Fruit fly (Drosophila melanogaster) whole organism, adult: ENCODE results near the gene Nbr.

Experiments used
- CG11617 ChIP-seq: fragments of 200-800 bp; sonication (Bioruptor generic); optimal IDR thresholded peaks from 2 replicates; lab custom pipeline; 2017; ENCODE audit warnings: mild to moderate bottlenecking, missing biosample characterization, missing genetic modification reagents, missing genetic modification characterization
- CG12768 ChIP-seq: fragments of 200-800 bp; sonication (Bioruptor generic); optimal IDR thresholded peaks from 2 replicates; lab custom pipeline; 2017; ENCODE audit warnings: missing biosample characterization, missing genetic modification characterization, mild to moderate bottlenecking, moderate library complexity, missing genetic modification reagents
- CG14711 ChIP-seq: fragments of 200-800 bp; sonication (Bioruptor generic); optimal IDR thresholded peaks from 2 replicates; lab custom pipeline; 2018; ENCODE audit warnings: missing biosample characterization, mild to moderate bottlenecking, missing genetic modification characterization, moderate library complexity
- CG1620 ChIP-seq: fragments of 200-800 bp; sonication (Bioruptor generic); optimal IDR thresholded peaks from 2 replicates; lab custom pipeline; 2016; ENCODE audit warnings: missing biosample characterization, missing genetic modification characterization
- CG33017 ChIP-seq: fragments of 200-800 bp; sonication (Bioruptor generic); optimal IDR thresholded peaks from 2 replicates; lab custom pipeline; 2018; ENCODE audit warnings: missing biosample characterization, mild to moderate bottlenecking, missing genetic modification characterization, moderate library complexity
- CG5204 ChIP-seq: fragments of 200-800 bp; sonication (Bioruptor generic); optimal IDR thresholded peaks from 2 replicates; lab custom pipeline; 2016; ENCODE audit warnings: missing biosample characterization, missing genetic modification characterization
- CG7045 ChIP-seq: fragments of 200-800 bp; sonication (Bioruptor generic); optimal IDR thresholded peaks from 2 replicates; lab custom pipeline; 2017; ENCODE audit warnings: missing biosample characterization, mild to moderate bottlenecking, missing genetic modification characterization
- CG7101 ChIP-seq: fragments of 200-800 bp; sonication (Bioruptor generic); optimal IDR thresholded peaks from 2 replicates; lab custom pipeline; 2018; ENCODE audit warnings: missing biosample characterization, mild to moderate bottlenecking, missing genetic modification characterization, moderate library complexity
- Clk ChIP-seq: fragments of 200-800 bp; sonication (Bioruptor generic); optimal IDR thresholded peaks from 2 replicates; lab custom pipeline; 2017; ENCODE audit warnings: missing biosample characterization, missing genetic modification characterization
- Crg-1 ChIP-seq: fragments of 200-800 bp; sonication (Bioruptor generic); optimal IDR thresholded peaks from 2 replicates; lab custom pipeline; 2016; ENCODE audit warnings: missing biosample characterization, missing genetic modification characterization
- Hr96 ChIP-seq: fragments of 200-800 bp; sonication (Bioruptor generic); optimal IDR thresholded peaks from 2 replicates; lab custom pipeline; 2016; ENCODE audit warnings: missing biosample characterization, missing genetic modification characterization
- Mnt ChIP-seq: fragments of 200-800 bp; sonication (Bioruptor generic); optimal IDR thresholded peaks from 2 replicates; lab custom pipeline; 2016; ENCODE audit warnings: missing biosample characterization, mild to moderate bottlenecking, missing genetic modification characterization
- bab1 ChIP-seq: fragments of 200-800 bp; sonication (Bioruptor generic); optimal IDR thresholded peaks from 3 replicates; lab custom pipeline; 2019; ENCODE audit warnings: missing biosample characterization, mild to moderate bottlenecking, missing genetic modification characterization, moderate library complexity
- cic ChIP-seq: fragments of 200-800 bp; sonication (Bioruptor generic); optimal IDR thresholded peaks from 2 replicates; lab custom pipeline; 2017; ENCODE audit warnings: missing biosample characterization, mild to moderate bottlenecking, missing genetic modification characterization, moderate library complexity
- cnc ChIP-seq, 2 experiments: fragments of >200 bp; optimal IDR thresholded peaks; 2 replicates each; lab custom pipeline; 2017
- kay ChIP-seq: fragments of 200-800 bp; sonication (Bioruptor generic); peaks from one replicate; lab custom pipeline; 2016; ENCODE audit warnings: missing biosample characterization, missing genetic modification characterization, borderline replicate concordance
- ovo ChIP-seq: fragments of 200-800 bp; sonication (Bioruptor generic); optimal IDR thresholded peaks from 2 replicates; lab custom pipeline; 2016; ENCODE audit warnings: missing biosample characterization, missing genetic modification characterization
- pad ChIP-seq: fragments of 200-800 bp; sonication (Bioruptor generic); optimal IDR thresholded peaks from 3 replicates; lab custom pipeline; 2017; ENCODE audit warnings: missing biosample characterization, missing genetic modification characterization, mild to moderate bottlenecking, moderate library complexity, missing genetic modification reagents
- tj ChIP-seq: fragments of 200-800 bp; sonication (Bioruptor generic); optimal IDR thresholded peaks from 3 replicates; lab custom pipeline; 2017; ENCODE audit warnings: missing biosample characterization, mild to moderate bottlenecking, missing genetic modification characterization, moderate library complexity
- toe ChIP-seq: fragments of 200-800 bp; sonication (Bioruptor generic); optimal IDR thresholded peaks from 2 replicates; lab custom pipeline; 2016; ENCODE audit warnings: missing biosample characterization, missing genetic modification characterization

The Nbr gene

dm6 chr2L:21153844-21154243 lies 9.0 kb downstream of the Nbr start:
- TF ChIP-seq bab1 (GFP tag; lab: Kevin White, UChicago) (peak; percentile 22), Crg-1 (GFP tag; lab: Kevin White, UChicago) (no peak), tj (no peak), CG7101 (tag; lab: Kevin White, UChicago) (no peak)

DNA sequence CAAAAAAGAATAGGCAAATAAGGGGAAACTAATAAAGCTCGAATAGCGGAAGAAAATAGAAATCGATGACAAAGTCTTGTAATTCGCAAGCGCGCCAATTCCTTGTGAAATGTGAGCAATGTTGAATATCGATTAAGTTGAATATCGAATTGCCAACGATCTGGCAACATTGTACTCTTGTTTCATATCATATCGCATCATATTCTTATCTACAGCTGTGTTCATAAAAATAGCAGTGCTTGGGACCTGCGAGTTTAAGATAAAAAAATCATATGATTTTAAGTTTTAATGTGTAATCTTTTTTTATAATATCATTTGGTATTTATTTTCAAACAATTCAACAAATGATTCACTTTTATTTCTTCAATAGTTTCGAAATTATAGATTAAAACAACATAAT lies 13.8 kb downstream of the Nbr start:
- TF ChIP-seq CG1620 (GFP tag; lab: Kevin White, UChicago), result peak; percentile 1
- TF ChIP-seq CG33017, result no peak
- TF ChIP-seq pad (GFP tag; lab: Kevin White, UChicago), result peak; percentile 43

DNA sequence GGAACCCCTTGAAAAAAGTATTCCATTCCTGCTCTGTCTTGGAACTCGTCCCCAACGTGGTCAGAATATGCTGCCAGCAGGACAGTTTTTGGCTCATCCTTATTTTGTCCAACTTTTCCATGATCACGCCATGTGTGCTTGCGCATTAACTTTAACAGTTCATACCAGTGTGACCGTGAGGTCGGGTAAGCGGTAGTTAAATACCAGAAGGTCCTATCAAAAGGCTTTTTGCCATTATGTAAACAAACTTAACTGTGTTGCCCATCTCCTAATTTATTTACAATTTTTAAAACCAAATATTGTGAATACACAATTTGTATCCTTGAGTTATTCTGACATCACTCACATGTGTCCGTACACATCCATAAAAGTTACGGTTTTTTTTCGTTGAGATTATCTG lies 14.6 kb downstream of the Nbr start, which contains the start of gene del:
del (minus strand) TSS at position 305 of the 400 bp plus-strand sequence.
- no peak for TF ChIP-seq Hr96 (GFP tag; lab: Kevin White, UChicago)

DNA sequence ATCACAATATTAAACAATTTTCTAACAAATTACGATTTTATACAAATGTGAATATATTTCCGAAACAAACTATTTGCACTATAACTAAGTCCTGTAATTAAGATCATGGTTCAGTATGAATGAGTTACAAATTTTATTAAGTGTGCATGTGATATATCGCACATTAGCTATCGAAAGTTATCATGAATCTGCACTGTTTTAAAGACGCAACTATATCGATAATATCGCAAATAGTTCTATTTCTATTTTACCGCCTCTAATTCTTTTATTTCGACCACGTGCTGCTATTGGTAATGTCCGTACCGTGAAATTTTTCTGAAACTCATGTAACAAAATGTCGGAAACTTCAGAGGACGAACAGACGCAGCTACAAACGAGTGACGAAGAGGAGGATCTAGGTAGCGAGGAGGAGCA lies 19.9 kb downstream of the Nbr start, which contains the start of gene pths:
pths (plus strand) TSS at position 258 of the 414 bp plus-strand sequence.
- no peak for TF ChIP-seq cnc (optimal IDR thresholded peaks at IDR 0.05; lab: Kevin White, UChicago)
- TF ChIP-seq toe (GFP tag; lab: Kevin White, UChicago), result peak; percentile 72
- no peak for TF ChIP-seq Clk (GFP tag; lab: Kevin White, UChicago)
- TF ChIP-seq Crg-1 (GFP tag; lab: Kevin White, UChicago), result no peak
- TF ChIP-seq CG33017, result no peak
- TF ChIP-seq CG7045, result no peak
- no peak for TF ChIP-seq Hr96 (GFP tag; lab: Kevin White, UChicago)
- peak; percentile 27 for TF ChIP-seq CG14711
- TF ChIP-seq bab1 (GFP tag; lab: Kevin White, UChicago), result no peak
- no peak for TF ChIP-seq pad (GFP tag; lab: Kevin White, UChicago)
- TF ChIP-seq CG1620 (GFP tag; lab: Kevin White, UChicago), result peak; percentile 27
- TF ChIP-seq CG11617, result no peak
- TF ChIP-seq cic (GFP tag; lab: Kevin White, UChicago), result no peak
- TF ChIP-seq CG12768, result no peak
- TF ChIP-seq CG5204, result no peak
- TF ChIP-seq kay (GFP tag; lab: Kevin White, UChicago), result no peak
- TF ChIP-seq CG7101 (tag; lab: Kevin White, UChicago), result no peak
- TF ChIP-seq ovo, result no peak
- no peak for TF ChIP-seq tj
- TF ChIP-seq Mnt, result peak; percentile 98

DNA sequence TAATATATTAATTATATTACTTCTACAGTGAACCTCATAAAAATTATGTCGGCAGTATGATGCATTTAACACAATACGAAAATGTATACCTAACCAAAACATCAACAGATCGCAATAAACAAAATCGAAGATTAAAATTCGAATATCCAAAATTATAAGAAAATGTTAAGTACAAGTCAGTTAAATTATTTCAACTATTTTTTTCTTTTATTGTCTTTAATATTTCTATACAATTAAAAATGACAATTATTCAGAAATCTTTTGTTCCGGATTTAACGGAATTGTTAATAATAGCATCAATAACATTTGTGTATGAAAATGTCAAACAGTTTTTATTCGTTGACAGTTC lies 20.4 kb downstream of the Nbr start:
- peak; percentile 80 for TF ChIP-seq kay (GFP tag; lab: Kevin White, UChicago)
- no peak for TF ChIP-seq CG7045
- TF ChIP-seq tj, result peak; percentile 63

DNA sequence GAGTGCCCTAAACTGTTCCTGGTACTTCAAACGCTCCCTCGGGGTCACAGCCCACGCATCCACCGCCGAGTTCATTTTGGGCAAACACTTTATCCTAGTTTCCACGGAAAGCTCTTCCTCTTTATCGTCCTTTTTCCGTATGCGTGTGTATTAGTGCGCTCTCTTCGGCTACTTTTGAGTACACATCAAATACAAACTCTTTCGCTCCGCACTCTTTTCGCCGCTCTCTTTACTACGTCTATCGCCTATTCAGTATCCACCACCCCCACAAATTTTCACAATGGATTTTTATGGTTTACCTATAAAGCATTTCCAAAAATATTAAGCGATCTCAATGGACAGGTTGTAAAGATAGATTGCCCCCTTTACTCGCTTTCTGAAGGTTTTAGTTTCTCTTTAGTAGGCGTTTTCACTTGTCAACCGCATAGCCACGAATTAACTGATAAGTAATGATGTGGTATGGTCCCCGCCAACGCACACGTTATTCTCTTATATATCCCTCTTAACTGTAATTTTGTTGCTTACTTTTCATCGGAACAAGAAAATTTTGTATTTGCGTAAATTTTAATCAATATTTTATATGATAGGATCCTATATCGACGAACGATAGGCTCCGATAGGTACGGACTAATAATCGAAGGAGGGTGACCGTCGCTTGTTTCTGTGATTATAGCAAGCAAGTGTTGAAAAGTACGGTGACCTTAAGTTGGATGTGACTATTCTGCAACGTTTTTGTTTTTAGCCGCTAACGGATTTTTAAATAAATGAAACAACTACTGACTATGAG lies 21.0 kb downstream of the Nbr start, which contains the start of gene Dap160:
Dap160 (minus strand) TSS at position 634 of the 787 bp plus-strand sequence.
- TF ChIP-seq toe (GFP tag; lab: Kevin White, UChicago) (peak; percentile 43), Crg-1 (GFP tag; lab: Kevin White, UChicago) (peak; percentile 30), Mnt (peak; percentile 58), CG7101 (tag; lab: Kevin White, UChicago) (peak; percentile 0), CG11617 (no peak), tj (peak; percentile 96), CG7045 (no peak), cnc (optimal IDR thresholded peaks at IDR 0.05; lab: Kevin White, UChicago) (no peak), CG1620 (GFP tag; lab: Kevin White, UChicago) (peak; percentile 71), CG14711 (peak; percentile 28), pad (GFP tag; lab: Kevin White, UChicago) (peak; percentile 31), bab1 (GFP tag; lab: Kevin White, UChicago) (peak; percentile 34), Hr96 (GFP tag; lab: Kevin White, UChicago) (no peak), cic (GFP tag; lab: Kevin White, UChicago) (peak; percentile 20), CG12768 (no peak)

DNA sequence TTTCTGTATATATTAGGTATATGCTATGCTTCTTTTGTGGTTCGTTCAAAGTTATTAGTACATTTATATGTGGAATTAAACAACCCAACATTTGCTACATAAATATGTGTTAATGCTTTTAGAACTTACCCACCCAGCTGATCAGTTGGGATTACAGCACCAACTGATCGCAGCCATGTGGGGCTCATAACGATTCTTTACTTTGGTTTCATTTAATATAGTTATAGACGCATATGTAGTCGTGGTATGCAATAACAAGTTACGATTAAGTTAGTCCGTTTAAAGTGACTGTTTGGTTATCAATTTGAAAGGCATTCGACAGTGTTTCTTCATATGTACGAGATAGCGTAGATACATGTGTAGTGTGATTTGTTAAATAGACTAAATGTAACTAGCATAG lies 27.1 kb downstream of the Nbr start:
- TF ChIP-seq Crg-1 (GFP tag; lab: Kevin White, UChicago) (no peak), kay (GFP tag; lab: Kevin White, UChicago) (peak; percentile 91), pad (GFP tag; lab: Kevin White, UChicago) (no peak), Mnt (no peak), tj (no peak)

dm6 chr2L:21115687-21116086 lies 47.2 kb downstream of the Nbr start:
- TF ChIP-seq pad (GFP tag; lab: Kevin White, UChicago) (no peak), kay (GFP tag; lab: Kevin White, UChicago) (peak; percentile 30), Crg-1 (GFP tag; lab: Kevin White, UChicago) (no peak), CG33017 (no peak), cnc (optimal IDR thresholded peaks at IDR 0.05; lab: Kevin White, UChicago) (no peak), toe (GFP tag; lab: Kevin White, UChicago) (no peak), Clk (GFP tag; lab: Kevin White, UChicago) (no peak), Mnt (no peak), bab1 (GFP tag; lab: Kevin White, UChicago) (peak; percentile 27), tj (peak; percentile 83), cic (GFP tag; lab: Kevin White, UChicago) (no peak)
